Worm (Caenorhabditis elegans) whole organism, young adult: Measurements from ENCODE around the gene fbxb-77.
"Not testable (repeated sequence)": the region's sequence is repeated elsewhere in the genome, so short reads cannot be mapped to it uniquely, and the experiment has no call there.

Experiments
- B0261.1 ChIP-seq: sonication (generic microtip); optimal IDR thresholded peaks from 2 replicates; lab custom pipeline; 2016; ENCODE audit warnings: mild to moderate bottlenecking, missing genetic modification characterization, moderate library complexity, missing compliant biosample characterization
- D2030.7 ChIP-seq: fragments of 200-800 bp; sonication (Bioruptor generic); IDR thresholded peaks from 2 replicates; pipeline ENCODE4 v1.3.6; 2022; ENCODE audit warnings: missing genetic modification reagents, missing genetic modification characterization, missing compliant biosample characterization
- F10E7.11 ChIP-seq: sonication (generic microtip); optimal IDR thresholded peaks from 2 replicates; lab custom pipeline; 2017; ENCODE audit warnings: mild to moderate bottlenecking, missing genetic modification characterization, moderate library complexity, missing compliant biosample characterization
- K11D2.4 ChIP-seq: fragments of 200-800 bp; sonication (Bioruptor generic); IDR thresholded peaks from 2 replicates; pipeline ENCODE4 v1.3.6; 2022; ENCODE audit warnings: missing genetic modification reagents, missing genetic modification characterization, missing compliant biosample characterization
- ZK185.1 ChIP-seq: sonication (generic microtip); optimal IDR thresholded peaks from 2 replicates; lab custom pipeline; 2016; ENCODE audit warnings: mild to moderate bottlenecking, missing genetic modification characterization, missing compliant biosample characterization; ENCODE audit not compliant: poor library complexity, severe bottlenecking
- aptf-2 ChIP-seq: fragments of 200-800 bp; sonication (Bioruptor generic); conservative IDR thresholded peaks from 2 replicates; pipeline ENCODE4 v1.3.6; 2022; ENCODE audit warnings: missing genetic modification reagents, missing genetic modification characterization, missing compliant biosample characterization
- bed-1 ChIP-seq: fragments of 200-800 bp; sonication (Bioruptor generic); IDR thresholded peaks from 2 replicates; pipeline ENCODE4 v1.3.6; 2022; ENCODE audit warnings: missing genetic modification reagents, missing genetic modification characterization, missing compliant biosample characterization
- chd-7 ChIP-seq: sonication (generic microtip); optimal IDR thresholded peaks from 2 replicates; lab custom pipeline; 2016; ENCODE audit warnings: mild to moderate bottlenecking, missing genetic modification characterization, moderate library complexity, missing compliant biosample characterization
- egrh-3 ChIP-seq: fragments of 200-800 bp; sonication (Bioruptor generic); IDR thresholded peaks from 2 replicates; pipeline ENCODE4 v1.3.6; 2022; ENCODE audit warnings: missing genetic modification reagents, missing genetic modification characterization, missing compliant biosample characterization
- him-1 ChIP-seq: sonication (generic microtip); optimal IDR thresholded peaks from 2 replicates; lab custom pipeline; 2016; ENCODE audit warnings: missing genotype, missing genetic modification reagents, missing genetic modification characterization, missing compliant biosample characterization
- hmg-1.2 ChIP-seq: fragments of 200-800 bp; sonication (Bioruptor generic); IDR thresholded peaks from 2 replicates; pipeline ENCODE4 v1.3.6; 2022; ENCODE audit warnings: missing genetic modification reagents, missing genetic modification characterization, missing compliant biosample characterization
- hrde-1 ChIP-seq: sonication (generic microtip); optimal IDR thresholded peaks from 2 replicates; lab custom pipeline; 2016; ENCODE audit warnings: missing genetic modification characterization, mild to moderate bottlenecking, missing compliant biosample characterization, moderate library complexity, missing genotype, missing genetic modification reagents, borderline replicate concordance
- let-526 ChIP-seq: fragments of 200-800 bp; sonication (Bioruptor generic); IDR thresholded peaks from 2 replicates; pipeline ENCODE4 v1.3.6; 2022; ENCODE audit warnings: missing genetic modification reagents, missing genetic modification characterization, missing compliant biosample characterization
- let-607 ChIP-seq, 2 experiments: fragments of 200-800 bp in 1 of 2; sonication (Bioruptor generic) in 1 of 2; sonication (generic microtip) in 1 of 2; optimal IDR thresholded peaks; 2 replicates each; lab custom pipeline; 2016 to 2018; ENCODE audit warnings: mild to moderate bottlenecking in 2 of 2, missing compliant biosample characterization in 2 of 2, missing genetic modification characterization in 2 of 2, moderate library complexity in 2 of 2, missing genotype in 1 of 2
- madf-10 ChIP-seq: sonication (generic microtip); optimal IDR thresholded peaks from 2 replicates; lab custom pipeline; 2016; ENCODE audit warnings: mild to moderate bottlenecking, missing genetic modification characterization, missing compliant biosample characterization
- madf-8 ChIP-seq: fragments of 200-800 bp; sonication (Bioruptor generic); conservative IDR thresholded peaks from 2 replicates; pipeline ENCODE4 v1.3.6; 2022; ENCODE audit warnings: missing genetic modification reagents, missing genetic modification characterization, missing compliant biosample characterization
- nfyb-1 ChIP-seq: fragments of 200-800 bp; sonication (Bioruptor generic); IDR thresholded peaks from 2 replicates; pipeline ENCODE4 v1.3.6; 2022; ENCODE audit warnings: missing genetic modification reagents, missing genetic modification characterization, missing compliant biosample characterization
- nhr-179 ChIP-seq: sonication (generic microtip); optimal IDR thresholded peaks from 2 replicates; lab custom pipeline; 2016; ENCODE audit warnings: mild to moderate bottlenecking, missing genetic modification characterization, missing compliant biosample characterization
- nhr-80 ChIP-seq: sonication (generic microtip); optimal IDR thresholded peaks from 2 replicates; lab custom pipeline; 2016; ENCODE audit warnings: missing genetic modification characterization, missing compliant biosample characterization
- sea-2 ChIP-seq: fragments of 200-800 bp; sonication (Bioruptor generic); IDR thresholded peaks from 2 replicates; pipeline ENCODE4 v1.3.6; 2022; ENCODE audit warnings: missing genetic modification characterization, missing compliant biosample characterization
- snpc-1.1 ChIP-seq: sonication (generic microtip); optimal IDR thresholded peaks from 2 replicates; lab custom pipeline; 2017; ENCODE audit warnings: missing genetic modification characterization, mild to moderate bottlenecking, missing compliant biosample characterization, antibody characterized with exemption, moderate library complexity, missing genotype, missing genetic modification reagents; ENCODE audit not compliant: insufficient read depth
- snpc-1.3 ChIP-seq: sonication (generic microtip); optimal IDR thresholded peaks from 2 replicates; lab custom pipeline; 2017; ENCODE audit warnings: missing genetic modification characterization, mild to moderate bottlenecking, missing compliant biosample characterization, antibody characterized with exemption, moderate library complexity, missing genotype, missing genetic modification reagents; ENCODE audit not compliant: insufficient read depth
- snpc-4 ChIP-seq, 5 experiments: fragments of 150-350 bp in 1 of 5; sonication (generic microtip) in 4 of 5; optimal IDR thresholded peaks; 2 replicates each; lab custom pipeline; 2014 to 2018; ENCODE audit warnings: missing genetic modification characterization in 5 of 5, missing biosample characterization in 3 of 5, antibody characterized with exemption in 2 of 5, mild to moderate bottlenecking in 2 of 5, missing compliant biosample characterization in 2 of 5, missing genotype in 2 of 5, moderate library complexity in 2 of 5, missing genetic modification reagents in 1 of 5
- tbp1 ChIP-seq: fragments of 200-800 bp; sonication (Bioruptor generic); optimal IDR thresholded peaks from 2 replicates; lab custom pipeline; 2018; ENCODE audit warnings: mild to moderate bottlenecking, missing genetic modification characterization, missing compliant biosample characterization
- unc-130 ChIP-seq: sonication (generic microtip); optimal IDR thresholded peaks from 2 replicates; lab custom pipeline; 2016; ENCODE audit warnings: missing genetic modification reagents, missing genetic modification characterization, missing compliant biosample characterization
- xnd-1 ChIP-seq: sonication (generic microtip); optimal IDR thresholded peaks from 2 replicates; lab custom pipeline; 2016; ENCODE audit warnings: missing genotype, missing genetic modification reagents, missing genetic modification characterization, missing compliant biosample characterization
- zim-3 ChIP-seq: sonication (generic microtip); optimal IDR thresholded peaks from 2 replicates; lab custom pipeline; 2017; ENCODE audit warnings: mild to moderate bottlenecking, missing genetic modification characterization, moderate library complexity, missing compliant biosample characterization

Gene fbxb-77

DNA sequence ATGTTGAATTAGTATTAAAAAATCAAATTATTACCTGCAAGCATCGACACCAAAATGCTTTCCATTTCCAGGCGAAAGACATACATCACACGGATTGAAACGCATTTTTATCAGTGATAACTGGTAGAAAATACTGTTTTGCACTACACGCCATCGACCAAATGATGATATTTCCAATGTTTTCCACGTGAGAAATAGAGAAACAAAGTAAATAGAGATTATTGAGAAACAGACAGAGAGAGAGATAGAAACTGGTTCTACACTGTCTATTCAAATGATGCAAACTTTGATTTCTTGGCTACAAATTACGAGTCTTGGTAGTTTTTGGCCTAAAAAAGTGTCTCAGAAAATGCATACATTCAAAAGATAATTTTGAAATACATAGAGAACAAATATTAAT lies 32.4 kb upstream of the fbxb-77 start, which contains the start of gene nhr-104 (continued):
- TF ChIP-seq hrde-1 (tag; lab: Kevin White, UChicago) (no peak), chd-7 (tag; lab: Kevin White, UChicago) (no peak)
- TF ChIP-seq, all 124 proteins: peak for 5

ce11 chrIV:4784687-4785086 lies 28.7 kb upstream of the fbxb-77 start:
- not testable (repeated sequence) for TF ChIP-seq snpc-4 (GFP tag; optimal IDR thresholded peaks at IDR 0.05; lab: Kevin White, UChicago)
- TF ChIP-seq snpc-4 (tag; optimal IDR thresholded peaks at IDR 0.05; lab: Kevin White, UChicago) (peak in 1 of 4 experiments; percentile 52), egrh-3 (peak; percentile 58; the same call in 1 of the 2 replicates), tbp1 (GFP tag; lab: Kevin White, UChicago) (peak; percentile 5), hmg-1.2 (peak; percentile 34; the same call in 1 of the 2 replicates)

- peak; percentile 67 for TF ChIP-seq hmg-1.2
- TF ChIP-seq aptf-2 (GFP tag; lab: Robert Waterston, UW), result no peak
These were observed 25.2 kb upstream of the fbxb-77 start for ce11 chrIV:4781123-4781522.

- TF ChIP-seq K11D2.4 (GFP tag; lab: Robert Waterston, UW), result no peak
- TF ChIP-seq bed-1 (GFP tag; lab: Robert Waterston, UW), result no peak
- TF ChIP-seq snpc-1.1 (tag; lab: Kevin White, UChicago), result no peak
- no peak for TF ChIP-seq nhr-80 (tag; lab: Kevin White, UChicago)
- no peak for TF ChIP-seq F10E7.11
- TF ChIP-seq nhr-179, result no peak
- TF ChIP-seq xnd-1 (tag; lab: Kevin White, UChicago), result no peak
These were observed 24.2 kb upstream of the fbxb-77 start, which contains the start of gene set-15 for ce11 chrIV:4780129-4780528. set-15 (minus strand) TSS chrIV:4780229.

DNA sequence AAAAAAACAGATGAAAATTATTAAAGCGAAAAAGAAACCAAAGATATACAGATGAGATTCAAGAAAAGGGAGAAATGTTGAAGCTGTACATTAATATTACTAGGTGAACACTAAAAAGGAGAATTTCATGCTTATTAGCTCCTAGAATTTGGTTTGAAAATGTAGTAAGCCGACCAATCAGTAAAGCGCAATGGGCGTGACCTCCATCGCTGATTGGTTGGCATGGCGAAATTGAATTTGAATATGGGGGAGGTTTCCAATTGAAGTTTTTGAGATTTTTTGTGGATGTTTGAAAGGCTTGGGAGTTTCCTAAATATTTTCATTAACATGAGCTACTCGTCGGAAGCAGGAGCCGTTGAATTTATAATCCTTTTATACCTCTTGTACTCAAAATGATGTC lies 20.5 kb upstream of the fbxb-77 start:
- TF ChIP-seq sea-2 (GFP tag; lab: Robert Waterston, UW) (no peak), nfyb-1 (GFP tag; lab: Robert Waterston, UW) (peak; percentile 76; the same call in 1 of the 2 replicates)

DNA sequence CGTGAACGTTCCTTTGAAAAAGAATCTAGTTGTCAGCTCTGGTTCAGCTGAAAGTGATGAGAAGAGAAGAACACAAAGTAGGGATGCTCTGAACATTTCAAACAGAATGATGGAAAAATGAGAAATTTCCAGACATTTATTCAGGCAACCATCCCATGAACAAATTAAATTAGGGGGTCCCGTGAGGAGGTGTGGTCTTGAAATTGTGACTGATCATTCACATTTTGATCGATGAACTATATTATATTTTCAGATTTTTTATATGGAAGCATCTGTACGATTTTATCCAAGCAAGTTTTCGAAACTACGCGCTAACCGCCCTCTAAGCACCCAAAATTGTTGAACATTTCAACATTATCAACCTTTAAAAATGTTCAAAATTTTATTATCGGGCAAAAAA lies 20.0 kb upstream of the fbxb-77 start, which contains the start of gene R11E3.19:
Gene R11E3.19 (minus strand): TSS at position 101 of the 400 bp plus-strand sequence.
- TF ChIP-seq madf-10 (tag; lab: Kevin White, UChicago) (no peak), madf-8 (GFP tag; lab: Robert Waterston, UW) (no peak), him-1 (tag; lab: Kevin White, UChicago) (no peak), zim-3 (no peak), let-607 (tag; optimal IDR thresholded peaks at IDR 0.05; lab: Kevin White, UChicago) (no peak), let-526 (GFP tag; lab: Robert Waterston, UW) (no peak), ZK185.1 (tag; lab: Kevin White, UChicago) (no peak), unc-130 (GFP tag; lab: Kevin White, UChicago) (no peak), snpc-1.3 (tag; lab: Kevin White, UChicago) (no peak), D2030.7 (GFP tag; lab: Robert Waterston, UW) (no peak), B0261.1 (no peak)
